Worm (Caenorhabditis elegans) whole organism, late embryonic: Measurements from ENCODE around the gene wbp-2.

Experiments used
- ceh-18 ChIP-seq: sonication (generic microtip); optimal IDR thresholded peaks from 2 replicates; lab custom pipeline; 2016; ENCODE audit warnings: missing genetic modification characterization, missing compliant biosample characterization
- ceh-19 ChIP-seq: fragments of 200-800 bp; sonication (Bioruptor generic); optimal IDR thresholded peaks from 2 replicates; lab custom pipeline; 2018; ENCODE audit warnings: mild to moderate bottlenecking, missing genetic modification characterization, missing compliant biosample characterization
- ceh-22 ChIP-seq: sonication (generic microtip); optimal IDR thresholded peaks from 2 replicates; lab custom pipeline; 2017; ENCODE audit warnings: missing biosample characterization, missing genetic modification characterization
- fkh-10 ChIP-seq: fragments of 150-350 bp; optimal IDR thresholded peaks from 2 replicates; lab custom pipeline; 2014; ENCODE audit warnings: missing biosample characterization, missing genetic modification reagents, missing genetic modification characterization
- hlh-30 ChIP-seq: sonication (generic microtip); optimal IDR thresholded peaks from 2 replicates; lab custom pipeline; 2017; ENCODE audit warnings: antibody characterized with exemption, missing genetic modification characterization, missing compliant biosample characterization; ENCODE audit not compliant: insufficient read depth
- hlh-8 ChIP-seq: sonication (generic microtip); optimal IDR thresholded peaks from 2 replicates; lab custom pipeline; 2016; ENCODE audit warnings: missing genotype, missing genetic modification characterization, missing compliant biosample characterization
- nhr-11 ChIP-seq: fragments of 150-350 bp; optimal IDR thresholded peaks from 2 replicates; lab custom pipeline; 2014; ENCODE audit warnings: missing biosample characterization, missing genetic modification characterization
- unc-55 ChIP-seq: sonication (generic microtip); optimal IDR thresholded peaks from 2 replicates; lab custom pipeline; 2017; ENCODE audit warnings: missing biosample characterization, missing genetic modification reagents, missing genetic modification characterization

DNA sequence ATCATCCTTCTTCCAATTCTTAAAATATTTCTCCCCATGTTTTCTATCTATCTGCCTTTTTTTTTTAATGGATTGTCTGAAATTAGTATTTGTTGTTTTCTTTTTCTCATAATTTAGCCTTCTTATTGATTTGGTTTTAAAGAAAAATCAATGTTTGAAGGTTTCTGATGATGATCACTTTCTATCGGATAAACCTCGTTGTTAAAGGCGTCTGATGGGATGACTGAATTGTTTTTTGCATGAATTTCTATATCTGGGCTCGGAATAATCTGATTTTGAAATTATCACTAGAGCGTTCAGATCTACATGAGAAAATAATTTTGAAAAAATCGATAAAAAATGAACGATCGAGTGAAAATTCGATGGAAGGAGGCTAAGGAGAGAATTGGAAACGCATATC, 4.1 kb downstream of the wbp-2 start, which contains the start of gene scp-1:
- TF ChIP-seq ceh-22 (tag; lab: Kevin White, UChicago), result no peak
- no peak for TF ChIP-seq hlh-8
- TF ChIP-seq hlh-30 (tag; lab: Kevin White, UChicago), result no peak
- TF ChIP-seq ceh-19 (GFP tag; lab: Kevin White, UChicago), result no peak
- no peak for TF ChIP-seq ceh-18 (tag; lab: Kevin White, UChicago)
- TF ChIP-seq fkh-10 (GFP tag; lab: Kevin White, UChicago), result no peak
- no peak for TF ChIP-seq unc-55 (GFP tag; lab: Kevin White, UChicago)
- no peak for TF ChIP-seq nhr-11
